Fruit fly (Drosophila melanogaster) whole organism, adult: ENCODE data around the gene Pmvk.

ENCODE experiments used
- CG14711 ChIP-seq: fragments of 200-800 bp; sonication (Bioruptor generic); optimal IDR thresholded peaks from 2 replicates; lab custom pipeline; 2018; ENCODE audit warnings: missing biosample characterization, mild to moderate bottlenecking, missing genetic modification characterization, moderate library complexity
- CG1620 ChIP-seq: fragments of 200-800 bp; sonication (Bioruptor generic); optimal IDR thresholded peaks from 2 replicates; lab custom pipeline; 2016; ENCODE audit warnings: missing biosample characterization, missing genetic modification characterization
- Clk ChIP-seq: fragments of 200-800 bp; sonication (Bioruptor generic); optimal IDR thresholded peaks from 2 replicates; lab custom pipeline; 2017; ENCODE audit warnings: missing biosample characterization, missing genetic modification characterization

DNA sequence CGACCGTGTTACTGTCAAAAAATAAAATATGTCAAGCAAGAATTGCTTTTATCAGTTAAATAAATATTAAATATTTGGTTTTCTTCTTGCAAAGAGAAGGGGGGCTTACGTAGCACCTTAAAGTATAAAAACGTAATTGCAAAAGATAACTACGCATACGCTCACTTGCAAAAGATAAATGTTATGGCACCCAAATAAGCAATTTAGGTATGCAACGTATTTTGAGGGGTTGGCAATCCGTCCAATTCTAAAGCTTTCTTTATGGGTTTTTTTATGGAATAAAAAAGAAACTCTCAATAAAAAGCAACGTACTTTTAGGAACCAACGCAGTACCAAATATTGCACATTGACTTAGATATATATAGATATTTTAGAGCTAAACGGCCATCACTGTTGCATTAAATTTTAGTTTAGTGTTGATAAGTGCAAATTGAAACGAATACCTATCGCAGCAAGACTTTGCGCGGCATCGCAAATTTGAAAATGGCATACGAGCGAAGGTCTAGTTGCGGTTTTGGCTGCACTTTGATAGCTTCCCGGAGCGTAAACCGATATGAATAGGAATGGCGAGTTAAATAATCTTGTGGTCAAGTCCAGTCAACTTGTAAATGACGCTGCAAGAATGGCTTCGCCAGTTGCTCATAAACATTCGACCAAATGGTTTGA lies 14.8 kb downstream of the Pmvk start, which contains the start of gene CG13077:
- TF ChIP-seq CG14711 (tag; lab: Kevin White, UChicago) (no peak), Clk (GFP tag; lab: Kevin White, UChicago) (no peak), CG1620 (no peak)
